Worm (Caenorhabditis elegans) whole organism, late embryonic: ENCODE data around the gene nspa-9.
A peak's percentile ranks its signal among the peaks of the same experiment; 100 is the strongest.

Experiments
- T23F11.4 ChIP-seq: fragments of 200-800 bp; sonication (Bioruptor generic); optimal IDR thresholded peaks from 2 replicates; lab custom pipeline; 2018; ENCODE audit warnings: mild to moderate bottlenecking, missing genetic modification characterization, missing compliant biosample characterization
- dve-1 ChIP-seq: sonication (generic microtip); optimal IDR thresholded peaks from 2 replicates; lab custom pipeline; 2017; ENCODE audit warnings: antibody characterized with exemption, mild to moderate bottlenecking, missing genetic modification characterization, missing compliant biosample characterization
- elt-2 ChIP-seq: sonication (generic microtip); optimal IDR thresholded peaks from 2 replicates; lab custom pipeline; 2016; ENCODE audit warnings: missing genetic modification reagents, missing genetic modification characterization, missing compliant biosample characterization
- elt-4 ChIP-seq: sonication (generic microtip); optimal IDR thresholded peaks from 2 replicates; lab custom pipeline; 2016; ENCODE audit warnings: missing genetic modification characterization, missing compliant biosample characterization
- eyg-1 ChIP-seq: sonication (generic microtip); optimal IDR thresholded peaks from 2 replicates; lab custom pipeline; 2016; ENCODE audit warnings: missing genotype, missing genetic modification characterization, missing compliant biosample characterization
- fkh-10 ChIP-seq: fragments of 150-350 bp; optimal IDR thresholded peaks from 2 replicates; lab custom pipeline; 2014; ENCODE audit warnings: missing biosample characterization, missing genetic modification reagents, missing genetic modification characterization
- hlh-8 ChIP-seq: sonication (generic microtip); optimal IDR thresholded peaks from 2 replicates; lab custom pipeline; 2016; ENCODE audit warnings: missing genotype, missing genetic modification characterization, missing compliant biosample characterization
- nhr-11 ChIP-seq: fragments of 150-350 bp; optimal IDR thresholded peaks from 2 replicates; lab custom pipeline; 2014; ENCODE audit warnings: missing biosample characterization, missing genetic modification characterization
- odd-2 ChIP-seq: sonication (generic microtip); optimal IDR thresholded peaks from 2 replicates; lab custom pipeline; 2017; ENCODE audit warnings: antibody characterized with exemption, mild to moderate bottlenecking, missing genetic modification characterization, missing compliant biosample characterization
- pha-2 ChIP-seq: sonication (generic microtip); optimal IDR thresholded peaks from 2 replicates; lab custom pipeline; 2017; ENCODE audit warnings: mild to moderate bottlenecking, missing genetic modification characterization, missing compliant biosample characterization
- sdc-2 ChIP-seq: sonication (generic microtip); optimal IDR thresholded peaks from 2 replicates; lab custom pipeline; 2016; ENCODE audit warnings: missing genotype, missing genetic modification characterization, missing compliant biosample characterization
- syd-9 ChIP-seq: sonication (generic microtip); optimal IDR thresholded peaks from 2 replicates; lab custom pipeline; 2016; ENCODE audit warnings: mild to moderate bottlenecking, missing genetic modification characterization, moderate library complexity, missing compliant biosample characterization
- unc-42 ChIP-seq: sonication (generic microtip); optimal IDR thresholded peaks from 2 replicates; lab custom pipeline; 2016; ENCODE audit warnings: missing genotype, missing genetic modification characterization, missing compliant biosample characterization
- unc-86 ChIP-seq: sonication (generic microtip); optimal IDR thresholded peaks from 2 replicates; lab custom pipeline; 2016; ENCODE audit warnings: missing genetic modification characterization, missing compliant biosample characterization

DNA sequence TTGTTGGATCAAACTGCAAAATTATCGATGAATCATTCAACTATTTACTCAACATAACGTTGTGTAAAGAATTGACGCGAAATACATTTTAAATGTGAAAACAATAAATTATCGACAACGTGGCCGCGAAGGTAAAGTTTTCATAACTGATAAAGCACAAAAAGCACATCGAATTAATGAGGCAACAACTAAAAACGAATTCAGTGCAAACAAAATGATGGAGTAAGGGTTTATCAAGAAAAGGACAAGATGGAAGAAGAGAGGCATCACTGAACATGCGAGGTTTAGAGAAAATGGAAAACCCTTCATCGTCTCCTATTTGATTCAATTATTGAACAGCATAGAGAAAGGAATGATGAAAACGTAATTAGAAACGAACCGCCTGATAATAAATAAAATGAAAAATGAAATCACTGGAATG, 15.1 kb upstream of the nspa-9 start, which contains the start of gene D1053.4:
- TF ChIP-seq fkh-10 (GFP tag; lab: Kevin White, UChicago) = no peak
- no peak for TF ChIP-seq eyg-1
- no peak for TF ChIP-seq nhr-11 (tag; lab: Kevin White, UChicago)
- TF ChIP-seq elt-4 (tag; lab: Kevin White, UChicago) = no peak
- TF ChIP-seq pha-2 (tag; lab: Kevin White, UChicago) = no peak
- peak; percentile 91 for TF ChIP-seq unc-42 (tag; lab: Kevin White, UChicago)
- TF ChIP-seq sdc-2 = no peak
- no peak for TF ChIP-seq dve-1 (tag; lab: Kevin White, UChicago)
- no peak for TF ChIP-seq elt-2
- no peak for TF ChIP-seq hlh-8 (tag; lab: Kevin White, UChicago)
- no peak for TF ChIP-seq syd-9
- no peak for TF ChIP-seq unc-86 (tag; lab: Kevin White, UChicago)
- no peak for TF ChIP-seq odd-2
- no peak for TF ChIP-seq T23F11.4 (GFP tag; lab: Kevin White, UChicago)
